ENCODE assay signal across 5 fruit fly cellular contexts in genomic region chr3R:9224807-9225206, dm6.
TF ChIP-seq lines count a peak whose summit lies in the region.

No protein-coding gene starts in this region.

- TF ChIP-seq CTCF in whole organism, embryonic (GFP tag; optimal IDR thresholded peaks at IDR 0.05; lab: Kevin White, UChicago) = no peak

TF ChIP-seq in whole organism, adult, 20 proteins besides CTCF, POLR2A, EP300 and RAD21:
- TF ChIP-seq Crg-1 (GFP tag; optimal IDR thresholded peaks at IDR 0.05; lab: Kevin White, UChicago) = no peak
- no peak for TF ChIP-seq Hr96 (GFP tag; optimal IDR thresholded peaks at IDR 0.05; lab: Kevin White, UChicago)
- TF ChIP-seq tj (GFP tag; optimal IDR thresholded peaks at IDR 0.05; lab: Kevin White, UChicago) = peak; percentile 3
- peak; percentile 26 for TF ChIP-seq CG14711 (tag; optimal IDR thresholded peaks at IDR 0.05; lab: Kevin White, UChicago)
- no peak for TF ChIP-seq pad (GFP tag; optimal IDR thresholded peaks at IDR 0.05; lab: Kevin White, UChicago)
- TF ChIP-seq CG7045 (GFP tag; optimal IDR thresholded peaks at IDR 0.05; lab: Kevin White, UChicago) = no peak
- TF ChIP-seq toe (GFP tag; optimal IDR thresholded peaks at IDR 0.05; lab: Kevin White, UChicago) = no peak
- TF ChIP-seq Mnt (GFP tag; optimal IDR thresholded peaks at IDR 0.05; lab: Kevin White, UChicago) = no peak
- TF ChIP-seq CG5204 (GFP tag; optimal IDR thresholded peaks at IDR 0.05; lab: Kevin White, UChicago) = peak; percentile 26
TF ChIP-seq in whole organism, adult: peak in this region for 3.

TF ChIP-seq in whole organism, embryonic, 481 proteins besides CTCF, POLR2A, EP300 and RAD21 (continues in another document):
- TF ChIP-seq D (optimal IDR thresholded peaks at IDR 0.05; lab: Kevin White, UChicago) = no peak
- peak; percentile 63 for TF ChIP-seq D (GFP tag; optimal IDR thresholded peaks at IDR 0.05; lab: Kevin White, UChicago)
- no peak for TF ChIP-seq gt (GFP tag; IDR thresholded peaks at IDR 0.05; lab: Robert Waterston, UW)
- peak; percentile 16 for TF ChIP-seq NK7.1 (GFP tag; optimal IDR thresholded peaks at IDR 0.05; lab: Kevin White, UChicago)
- peak; percentile 22 for TF ChIP-seq CG30431 (GFP tag; optimal IDR thresholded peaks at IDR 0.05; lab: Kevin White, UChicago)
- TF ChIP-seq pb (GFP tag; optimal IDR thresholded peaks at IDR 0.05; lab: Kevin White, UChicago) = peak; percentile 27
- no peak for TF ChIP-seq lov (optimal IDR thresholded peaks at IDR 0.05; lab: Kevin White, UChicago)
- no peak for TF ChIP-seq lov (GFP tag; IDR thresholded peaks at IDR 0.05; lab: Robert Waterston, UW)
- TF ChIP-seq stc (GFP tag; IDR thresholded peaks at IDR 0.05; lab: Robert Waterston, UW) = peak; percentile 76
- no peak for TF ChIP-seq CG17912 (GFP tag; optimal IDR thresholded peaks at IDR 0.05; lab: Kevin White, UChicago)
- peak; percentile 53 for TF ChIP-seq CG5245 (GFP tag; optimal IDR thresholded peaks at IDR 0.05; lab: Kevin White, UChicago)
- TF ChIP-seq sc (optimal IDR thresholded peaks at IDR 0.05; lab: Kevin White, UChicago) = no peak
- TF ChIP-seq sc (GFP tag; optimal IDR thresholded peaks at IDR 0.05; lab: Kevin White, UChicago) = peak; percentile 20
- TF ChIP-seq CG7372 (GFP tag; IDR thresholded peaks at IDR 0.05; lab: Robert Waterston, UW) = peak; percentile 7; the same call in 1 of the 2 replicates
- no peak for TF ChIP-seq Sin3A (optimal IDR thresholded peaks at IDR 0.05; lab: Kevin White, UChicago)
- TF ChIP-seq psq (GFP tag; optimal IDR thresholded peaks at IDR 0.05; lab: Kevin White, UChicago) = peak; percentile 70
- no peak for TF ChIP-seq gce (GFP tag; IDR thresholded peaks at IDR 0.05; lab: Robert Waterston, UW)
- TF ChIP-seq schlank (tag; optimal IDR thresholded peaks at IDR 0.05; lab: Kevin White, UChicago) = no peak
- no peak for TF ChIP-seq Sry-β (GFP tag; optimal IDR thresholded peaks at IDR 0.05; lab: Kevin White, UChicago)
- no peak for TF ChIP-seq ham (GFP tag; IDR thresholded peaks at IDR 0.05; lab: Robert Waterston, UW)
- TF ChIP-seq Eip74EF (GFP tag; optimal IDR thresholded peaks at IDR 0.05; lab: Kevin White, UChicago) = no peak
- peak; percentile 21 for TF ChIP-seq CG17568 (GFP tag; optimal IDR thresholded peaks at IDR 0.05; lab: Kevin White, UChicago)

TF ChIP-seq in whole organism, prepupa, 60 proteins besides CTCF, POLR2A, EP300 and RAD21 (continues in another document):
- peak; percentile 91 for TF ChIP-seq Eip78C (GFP tag; lab: Kevin White, UChicago)
- TF ChIP-seq Met (GFP tag; optimal IDR thresholded peaks at IDR 0.05; lab: Kevin White, UChicago) = peak; percentile 18
- TF ChIP-seq Hr38 (GFP tag; optimal IDR thresholded peaks at IDR 0.05; lab: Kevin White, UChicago) = no peak
- TF ChIP-seq CG6163 (GFP tag; IDR thresholded peaks at IDR 0.05; lab: Robert Waterston, UW) = peak; percentile 71; the same call in 1 of the 3 replicates
- TF ChIP-seq dsx (GFP tag; optimal IDR thresholded peaks at IDR 0.05; lab: Kevin White, UChicago; ENCODE audit: poor library complexity, severe bottlenecking) = no peak
- peak; percentile 74 for TF ChIP-seq svp (GFP tag; lab: Kevin White, UChicago)
- TF ChIP-seq spab (GFP tag; optimal IDR thresholded peaks at IDR 0.05; lab: Kevin White, UChicago) = peak; percentile 17
- peak; percentile 10 for TF ChIP-seq CG10669 (GFP tag; optimal IDR thresholded peaks at IDR 0.05; lab: Kevin White, UChicago)
- TF ChIP-seq Eip75B (GFP tag; optimal IDR thresholded peaks at IDR 0.05; lab: Kevin White, UChicago) = peak; percentile 24
- peak; percentile 29 for TF ChIP-seq net (GFP tag; optimal IDR thresholded peaks at IDR 0.05; lab: Kevin White, UChicago)
- TF ChIP-seq Sox14 (GFP tag; optimal IDR thresholded peaks at IDR 0.05; lab: Kevin White, UChicago) = peak; percentile 26
- TF ChIP-seq lz (GFP tag; optimal IDR thresholded peaks at IDR 0.05; lab: Kevin White, UChicago) = peak; percentile 1
- TF ChIP-seq Hr4 (GFP tag; optimal IDR thresholded peaks at IDR 0.05; lab: Kevin White, UChicago) = peak; percentile 78
- TF ChIP-seq CG11762 (GFP tag; optimal IDR thresholded peaks at IDR 0.05; lab: Kevin White, UChicago; ENCODE audit: insufficient read depth) = peak; percentile 59
- peak; percentile 31 for TF ChIP-seq CG4318 (GFP tag; optimal IDR thresholded peaks at IDR 0.05; lab: Kevin White, UChicago)
- peak; percentile 71 for TF ChIP-seq CG32006 (GFP tag; optimal IDR thresholded peaks at IDR 0.05; lab: Kevin White, UChicago)
- no peak for TF ChIP-seq CG31627 (GFP tag; optimal IDR thresholded peaks at IDR 0.05; lab: Kevin White, UChicago)
- TF ChIP-seq CG10631 (GFP tag; optimal IDR thresholded peaks at IDR 0.05; lab: Kevin White, UChicago) = peak; percentile 72
- TF ChIP-seq CG6276 (GFP tag; optimal IDR thresholded peaks at IDR 0.05; lab: Kevin White, UChicago) = peak; percentile 59
- TF ChIP-seq eg (GFP tag; IDR thresholded peaks at IDR 0.05; lab: Robert Waterston, UW) = peak; percentile 84
- peak; percentile 68 for TF ChIP-seq Lpt (GFP tag; optimal IDR thresholded peaks at IDR 0.05; lab: Kevin White, UChicago)

TF ChIP-seq in whole organism, pupa, 21 proteins besides CTCF, POLR2A, EP300 and RAD21:
- peak; percentile 69 for TF ChIP-seq CG32121 (GFP tag; IDR thresholded peaks at IDR 0.05; lab: Robert Waterston, UW)
- TF ChIP-seq CG9948 (tag; optimal IDR thresholded peaks at IDR 0.05; lab: Kevin White, UChicago) = peak; percentile 49
- peak; percentile 5 for TF ChIP-seq CG34367 (tag; optimal IDR thresholded peaks at IDR 0.05; lab: Kevin White, UChicago)
- TF ChIP-seq rn (GFP tag; IDR thresholded peaks at IDR 0.05; lab: Robert Waterston, UW) = peak; percentile 22; the same call in 1 of the 2 replicates
- peak; percentile 67 for TF ChIP-seq CG14655 (GFP tag; optimal IDR thresholded peaks at IDR 0.05; lab: Kevin White, UChicago)
- no peak for TF ChIP-seq gl (tag; optimal IDR thresholded peaks at IDR 0.05; lab: Kevin White, UChicago)
- TF ChIP-seq Ets98B (GFP tag; IDR thresholded peaks at IDR 0.05; lab: Robert Waterston, UW) = peak; percentile 70
- TF ChIP-seq CG8159 (tag; optimal IDR thresholded peaks at IDR 0.05; lab: Kevin White, UChicago) = peak; percentile 28
- peak; percentile 20 for TF ChIP-seq CG15710 (tag; optimal IDR thresholded peaks at IDR 0.05; lab: Kevin White, UChicago)
- TF ChIP-seq CG13204 (GFP tag; optimal IDR thresholded peaks at IDR 0.05; lab: Kevin White, UChicago) = no peak
- TF ChIP-seq D1 (tag; optimal IDR thresholded peaks at IDR 0.05; lab: Kevin White, UChicago) = no peak
- no peak for TF ChIP-seq CG8301 (tag; optimal IDR thresholded peaks at IDR 0.05; lab: Kevin White, UChicago)
- TF ChIP-seq EcR (GFP tag; optimal IDR thresholded peaks at IDR 0.05; lab: Kevin White, UChicago) = no peak
- TF ChIP-seq Pif1A (GFP tag; optimal IDR thresholded peaks at IDR 0.05; lab: Kevin White, UChicago) = peak; percentile 63
- TF ChIP-seq CG17806 (tag; optimal IDR thresholded peaks at IDR 0.05; lab: Kevin White, UChicago) = peak; percentile 38
- peak; percentile 73 for TF ChIP-seq CG4496 (GFP tag; IDR thresholded peaks at IDR 0.05; lab: Robert Waterston, UW)
- TF ChIP-seq Snoo (tag; optimal IDR thresholded peaks at IDR 0.05; lab: Kevin White, UChicago) = no peak
- peak; percentile 49; the same call in 1 of the 2 replicates for TF ChIP-seq CG12605 (GFP tag; IDR thresholded peaks at IDR 0.05; lab: Robert Waterston, UW)
- no peak for TF ChIP-seq CG10348 (GFP tag; IDR thresholded peaks at IDR 0.05; lab: Robert Waterston, UW)
- no peak for TF ChIP-seq fd96Ca (GFP tag; IDR thresholded peaks at IDR 0.05; lab: Robert Waterston, UW)
- peak; percentile 46 for TF ChIP-seq Pif1B (GFP tag; optimal IDR thresholded peaks at IDR 0.05; lab: Kevin White, UChicago)

TF ChIP-seq in whole organism, wandering third instar larva, 38 proteins besides CTCF, POLR2A, EP300 and RAD21:
- TF ChIP-seq foxo (GFP tag; optimal IDR thresholded peaks at IDR 0.05; lab: Kevin White, UChicago) = peak in 1 of 2 experiments; percentile 23
- TF ChIP-seq Abd-B (GFP tag; optimal IDR thresholded peaks at IDR 0.05; lab: Kevin White, UChicago) = no peak
- TF ChIP-seq h (GFP tag; optimal IDR thresholded peaks at IDR 0.05; lab: Kevin White, UChicago) = peak; percentile 17
- TF ChIP-seq Myc (optimal IDR thresholded peaks at IDR 0.05; lab: Kevin White, UChicago) = no peak
- no peak for TF ChIP-seq br (GFP tag; optimal IDR thresholded peaks at IDR 0.05; lab: Kevin White, UChicago)
- TF ChIP-seq rgr (GFP tag; optimal IDR thresholded peaks at IDR 0.05; lab: Kevin White, UChicago) = peak; percentile 1
- TF ChIP-seq Jra (GFP tag; optimal IDR thresholded peaks at IDR 0.05; lab: Kevin White, UChicago) = no peak
- peak; percentile 47 for TF ChIP-seq sv (GFP tag; optimal IDR thresholded peaks at IDR 0.05; lab: Kevin White, UChicago)
- TF ChIP-seq dmrt93B (GFP tag; optimal IDR thresholded peaks at IDR 0.05; lab: Kevin White, UChicago) = no peak
- peak; percentile 5 for TF ChIP-seq psq (GFP tag; optimal IDR thresholded peaks at IDR 0.05; lab: Kevin White, UChicago)
- no peak for TF ChIP-seq tai (GFP tag; optimal IDR thresholded peaks at IDR 0.05; lab: Kevin White, UChicago)
- TF ChIP-seq Dif (GFP tag; optimal IDR thresholded peaks at IDR 0.05; lab: Kevin White, UChicago; ENCODE audit: partially characterized antibody) = no peak
- peak; percentile 8 for TF ChIP-seq OdsH (GFP tag; optimal IDR thresholded peaks at IDR 0.05; lab: Kevin White, UChicago)
- TF ChIP-seq Rel (GFP tag; optimal IDR thresholded peaks at IDR 0.05; lab: Kevin White, UChicago) = no peak
- TF ChIP-seq Rel (tag; optimal IDR thresholded peaks at IDR 0.05; lab: Kevin White, UChicago) = no peak
TF ChIP-seq in whole organism, wandering third instar larva: peak in this region for 6.
